Fruit fly (Drosophila melanogaster) whole organism, prepupa: Measurements from ENCODE around the gene Ak1.

ENCODE experiments used
- Blimp-1 ChIP-seq: fragments of 200-800 bp; sonication (Bioruptor generic); optimal IDR thresholded peaks from 3 replicates; lab custom pipeline; 2017; ENCODE audit warnings: missing biosample characterization, missing genetic modification characterization, mild to moderate bottlenecking, moderate library complexity, missing genetic modification reagents
- CG10669 ChIP-seq: fragments of 200-800 bp; sonication (Bioruptor generic); optimal IDR thresholded peaks from 3 replicates; lab custom pipeline; 2018; ENCODE audit warnings: missing biosample characterization, mild to moderate bottlenecking, missing genetic modification characterization, moderate library complexity
- CG11294 ChIP-seq: fragments of 200-800 bp; sonication (Bioruptor generic); IDR thresholded peaks from 2 replicates; pipeline ENCODE4 v1.3.6; 2022; ENCODE audit warnings: missing biosample characterization, missing genetic modification characterization
- CG11762 ChIP-seq: fragments of 200-800 bp; sonication (Bioruptor generic); optimal IDR thresholded peaks from 3 replicates; lab custom pipeline; 2016; ENCODE audit warnings: missing biosample characterization, missing genetic modification characterization; ENCODE audit not compliant: insufficient read depth
- CG15336 ChIP-seq: fragments of 200-800 bp; sonication (Bioruptor generic); IDR thresholded peaks from 2 replicates; pipeline ENCODE4 v1.3.6; 2022; ENCODE audit warnings: missing biosample characterization, missing genetic modification characterization
- CG1621 ChIP-seq: fragments of 200-800 bp; sonication (Bioruptor generic); optimal IDR thresholded peaks from 3 replicates; lab custom pipeline; 2018; ENCODE audit warnings: missing biosample characterization, mild to moderate bottlenecking, missing genetic modification characterization
- CG3032 ChIP-seq: fragments of 200-800 bp; optimal IDR thresholded peaks from 2 replicates; lab custom pipeline; 2019; ENCODE audit warnings: missing biosample characterization, mild to moderate bottlenecking, missing genetic modification characterization, moderate library complexity
- CG31627 ChIP-seq: fragments of 200-800 bp; sonication (Bioruptor generic); optimal IDR thresholded peaks from 3 replicates; lab custom pipeline; 2016; ENCODE audit warnings: missing biosample characterization, missing genetic modification characterization
- CG32006 ChIP-seq: fragments of 200-800 bp; sonication (Bioruptor generic); optimal IDR thresholded peaks from 3 replicates; lab custom pipeline; 2017; ENCODE audit warnings: missing biosample characterization, mild to moderate bottlenecking, missing genetic modification characterization
- CG34406 ChIP-seq: fragments of 200-800 bp; sonication (Bioruptor generic); optimal IDR thresholded peaks from 3 replicates; lab custom pipeline; 2016; ENCODE audit warnings: missing biosample characterization, missing genetic modification characterization
- CG3919 ChIP-seq: fragments of 200-800 bp; sonication (Bioruptor generic); optimal IDR thresholded peaks from 3 replicates; lab custom pipeline; 2016; ENCODE audit warnings: missing biosample characterization, missing genetic modification characterization
- CG4318 ChIP-seq: fragments of 200-800 bp; sonication (Bioruptor generic); optimal IDR thresholded peaks from 3 replicates; lab custom pipeline; 2017; ENCODE audit warnings: missing biosample characterization, mild to moderate bottlenecking, missing genetic modification characterization
- CG6792 ChIP-seq: fragments of 200-800 bp; sonication (Bioruptor generic); optimal IDR thresholded peaks from 3 replicates; lab custom pipeline; 2016; ENCODE audit warnings: missing biosample characterization, missing genetic modification characterization
- CG6854 ChIP-seq: fragments of 200-800 bp; sonication (Bioruptor generic); optimal IDR thresholded peaks from 2 replicates; lab custom pipeline; 2017; ENCODE audit warnings: missing biosample characterization, mild to moderate bottlenecking, missing genetic modification characterization
- CG7368 ChIP-seq: fragments of 200-800 bp; sonication (Bioruptor generic); optimal IDR thresholded peaks from 3 replicates; lab custom pipeline; 2016; ENCODE audit warnings: missing biosample characterization, missing genetic modification characterization
- CG8119 ChIP-seq: fragments of 200-800 bp; sonication (Bioruptor generic); IDR thresholded peaks from 3 replicates; pipeline ENCODE4 v1.3.6; 2022; ENCODE audit warnings: missing biosample characterization, missing genetic modification characterization
- CG8319 ChIP-seq: fragments of 200-800 bp; sonication (Bioruptor generic); optimal IDR thresholded peaks from 3 replicates; lab custom pipeline; 2016; ENCODE audit warnings: missing biosample characterization, missing genetic modification characterization
- CG9139 ChIP-seq: fragments of 200-800 bp; sonication (Bioruptor generic); optimal IDR thresholded peaks from 3 replicates; lab custom pipeline; 2017; ENCODE audit warnings: missing biosample characterization, mild to moderate bottlenecking, missing genetic modification characterization
- Eip75B ChIP-seq: fragments of 200-800 bp; sonication (Bioruptor generic); optimal IDR thresholded peaks from 3 replicates; lab custom pipeline; 2016; ENCODE audit warnings: missing biosample characterization, missing genetic modification characterization
- Eip93F ChIP-seq: fragments of 200-800 bp; sonication (Bioruptor generic); optimal IDR thresholded peaks from 2 replicates; lab custom pipeline; 2016; ENCODE audit warnings: missing biosample characterization, mild to moderate bottlenecking, missing genetic modification characterization
- Ets96B ChIP-seq: fragments of 200-800 bp; optimal IDR thresholded peaks from 2 replicates; lab custom pipeline; 2019; ENCODE audit warnings: missing biosample characterization, mild to moderate bottlenecking, missing genetic modification characterization, moderate library complexity
- Hr38 ChIP-seq: sonication (Bioruptor generic); optimal IDR thresholded peaks from 2 replicates; lab custom pipeline; 2016; ENCODE audit warnings: missing biosample characterization, missing genetic modification characterization
- Hr39 ChIP-seq: fragments of 200-800 bp; sonication (Bioruptor generic); optimal IDR thresholded peaks from 2 replicates; lab custom pipeline; 2016; ENCODE audit warnings: missing biosample characterization, missing genetic modification characterization
- Hr4 ChIP-seq: fragments of 200-800 bp; sonication (Bioruptor generic); optimal IDR thresholded peaks from 3 replicates; lab custom pipeline; 2016; ENCODE audit warnings: missing biosample characterization, missing genetic modification characterization
- Smox ChIP-seq: fragments of 200-800 bp; sonication (Bioruptor generic); optimal IDR thresholded peaks from 3 replicates; lab custom pipeline; 2016; ENCODE audit warnings: missing biosample characterization, missing genetic modification characterization
- Sox102F ChIP-seq: fragments of 200-800 bp; sonication (Bioruptor generic); optimal IDR thresholded peaks from 2 replicates; lab custom pipeline; 2016; ENCODE audit warnings: missing biosample characterization, mild to moderate bottlenecking, missing genetic modification characterization
- Sox14 ChIP-seq: fragments of 200-800 bp; sonication (Bioruptor generic); optimal IDR thresholded peaks from 3 replicates; lab custom pipeline; 2016; ENCODE audit warnings: missing biosample characterization, missing genetic modification characterization
- Sox15 ChIP-seq: fragments of 200-800 bp; sonication (Bioruptor generic); optimal IDR thresholded peaks from 3 replicates; lab custom pipeline; 2016; ENCODE audit warnings: missing biosample characterization, missing genetic modification characterization
- achi ChIP-seq: fragments of 200-800 bp; sonication (Bioruptor generic); optimal IDR thresholded peaks from 3 replicates; lab custom pipeline; 2016; ENCODE audit warnings: missing biosample characterization, missing genetic modification characterization
- acj6 ChIP-seq: fragments of 200-800 bp; sonication (Bioruptor generic); optimal IDR thresholded peaks from 3 replicates; lab custom pipeline; 2016; ENCODE audit warnings: missing biosample characterization, missing genetic modification characterization
- dac ChIP-seq: fragments of 200-800 bp; sonication (Bioruptor generic); optimal IDR thresholded peaks from 2 replicates; lab custom pipeline; 2017; ENCODE audit warnings: missing biosample characterization, mild to moderate bottlenecking, missing genetic modification characterization
- esn ChIP-seq: fragments of 200-800 bp; sonication (Bioruptor generic); optimal IDR thresholded peaks from 2 replicates; lab custom pipeline; 2016; ENCODE audit warnings: missing biosample characterization, mild to moderate bottlenecking, missing genetic modification characterization, moderate library complexity
- fd59A ChIP-seq: fragments of 200-800 bp; sonication (Bioruptor generic); optimal IDR thresholded peaks from 2 replicates; lab custom pipeline; 2017; ENCODE audit warnings: missing biosample characterization, mild to moderate bottlenecking, missing genetic modification characterization, missing genetic modification reagents
- fd85E ChIP-seq: fragments of 200-800 bp; sonication (Bioruptor generic); optimal IDR thresholded peaks from 3 replicates; lab custom pipeline; 2016; ENCODE audit warnings: missing biosample characterization, missing genetic modification characterization
- fkh ChIP-seq: fragments of 200-800 bp; sonication (Bioruptor generic); optimal IDR thresholded peaks from 3 replicates; lab custom pipeline; 2017; ENCODE audit warnings: missing biosample characterization, mild to moderate bottlenecking, missing genetic modification characterization, moderate library complexity
- lz ChIP-seq: fragments of 200-800 bp; sonication (Bioruptor generic); optimal IDR thresholded peaks from 3 replicates; lab custom pipeline; 2016; ENCODE audit warnings: missing biosample characterization, missing genetic modification characterization
- net ChIP-seq: fragments of 200-800 bp; sonication (Bioruptor generic); optimal IDR thresholded peaks from 3 replicates; lab custom pipeline; 2016; ENCODE audit warnings: missing biosample characterization, missing genetic modification characterization
- pdm3 ChIP-seq: fragments of 200-800 bp; sonication (Bioruptor generic); optimal IDR thresholded peaks from 3 replicates; lab custom pipeline; 2016; ENCODE audit warnings: missing biosample characterization, missing genetic modification characterization
- salr ChIP-seq, 2 experiments: fragments of 200-800 bp; sonication (Bioruptor generic); optimal IDR thresholded peaks; 3 replicates each; lab custom pipeline; 2016 to 2018; ENCODE audit warnings: missing biosample characterization in 2 of 2, missing genetic modification characterization in 2 of 2, mild to moderate bottlenecking in 1 of 2
- ss ChIP-seq, 2 experiments: fragments of 200-800 bp; sonication (Bioruptor generic); optimal IDR thresholded peaks; 2 replicates in 1 of 2; 3 replicates in 1 of 2; lab custom pipeline; 2017 to 2018; ENCODE audit warnings: mild to moderate bottlenecking in 2 of 2, missing biosample characterization in 2 of 2, missing genetic modification characterization in 2 of 2, moderate library complexity in 1 of 2
- svp ChIP-seq: fragments of 200-800 bp; sonication (Bioruptor generic); peaks from one replicate; lab custom pipeline; 2016; ENCODE audit warnings: missing biosample characterization, missing genetic modification characterization
- topi ChIP-seq: fragments of 200-800 bp; sonication (Bioruptor generic); optimal IDR thresholded peaks from 3 replicates; lab custom pipeline; 2016; ENCODE audit warnings: missing biosample characterization, missing genetic modification characterization

Ak1 gene

dm6 chr3L:12197491-12197890, 6.4 kb downstream of the Ak1 start, which contains the start of gene CG11529:
TSS of gene CG11529 (plus strand) at chr3L:12197791.
- TF ChIP-seq Hr38 (no peak), topi (GFP tag; lab: Kevin White, UChicago) (no peak), CG11762 (GFP tag; lab: Kevin White, UChicago) (no peak), CG34406 (GFP tag; lab: Kevin White, UChicago) (no peak), Eip93F (GFP tag; lab: Kevin White, UChicago) (no peak), Smox (GFP tag; lab: Kevin White, UChicago) (no peak), Eip75B (GFP tag; lab: Kevin White, UChicago) (no peak), CG31627 (GFP tag; lab: Kevin White, UChicago) (no peak), Hr39 (GFP tag; lab: Kevin White, UChicago) (no peak), CG11294 (GFP tag; lab: Robert Waterston, UW) (no peak), pdm3 (GFP tag; lab: Kevin White, UChicago) (no peak), svp (GFP tag; lab: Kevin White, UChicago) (no peak), Hr4 (GFP tag; lab: Kevin White, UChicago) (no peak), achi (GFP tag; lab: Kevin White, UChicago) (no peak), Sox102F (GFP tag; lab: Kevin White, UChicago) (no peak), CG8319 (GFP tag; lab: Kevin White, UChicago) (no peak), ss (GFP tag; optimal IDR thresholded peaks at IDR 0.05; lab: Kevin White, UChicago) (no peak), acj6 (GFP tag; lab: Kevin White, UChicago) (no peak), CG15336 (GFP tag; lab: Robert Waterston, UW) (no peak)
- TF ChIP-seq, all 60 proteins: peak for 0

DNA sequence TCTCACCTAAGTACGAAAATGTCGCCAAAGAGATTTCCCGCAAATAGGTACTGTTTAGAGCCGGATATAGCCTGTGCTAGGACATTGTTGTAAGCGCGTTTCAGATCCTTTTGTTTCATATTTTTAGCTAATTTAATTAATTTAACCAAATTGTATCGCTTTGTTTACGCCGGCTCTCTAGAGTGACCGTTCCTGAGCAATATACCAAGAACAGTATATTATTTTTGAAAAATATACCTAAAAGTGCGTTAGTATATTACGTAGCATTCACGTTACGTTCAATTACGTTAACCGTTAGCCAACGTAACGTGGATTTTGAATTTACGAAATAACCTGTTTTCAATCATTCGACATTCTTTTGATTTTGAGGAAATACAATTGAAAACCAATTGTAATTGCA, 10.4 kb downstream of the Ak1 start, which contains the start of gene thoc6:
Gene thoc6, minus strand, starts transcription at position 204 of the 400 bp plus-strand sequence.
- TF ChIP-seq fkh (GFP tag; lab: Kevin White, UChicago), result no peak
- no peak for TF ChIP-seq acj6 (GFP tag; lab: Kevin White, UChicago)
- no peak for TF ChIP-seq CG6854 (GFP tag; lab: Kevin White, UChicago)
- TF ChIP-seq CG11762 (GFP tag; lab: Kevin White, UChicago), result no peak
- no peak for TF ChIP-seq fd59A (GFP tag; lab: Kevin White, UChicago)
- TF ChIP-seq CG7368, result no peak
- TF ChIP-seq lz (GFP tag; lab: Kevin White, UChicago), result no peak
- no peak for TF ChIP-seq CG3919 (GFP tag; lab: Kevin White, UChicago)
- no peak for TF ChIP-seq Smox (GFP tag; lab: Kevin White, UChicago)
- no peak for TF ChIP-seq CG15336 (GFP tag; lab: Robert Waterston, UW)
- TF ChIP-seq Sox14 (GFP tag; lab: Kevin White, UChicago), result no peak
- no peak for TF ChIP-seq Blimp-1
- no peak for TF ChIP-seq CG4318 (GFP tag; lab: Kevin White, UChicago)
- TF ChIP-seq achi (GFP tag; lab: Kevin White, UChicago), result no peak
- TF ChIP-seq CG1621 (tag; lab: Kevin White, UChicago), result no peak
- TF ChIP-seq CG9139 (GFP tag; lab: Kevin White, UChicago), result no peak
- TF ChIP-seq Hr38, result no peak
- no peak for TF ChIP-seq CG8319 (GFP tag; lab: Kevin White, UChicago)
- no peak for TF ChIP-seq salr (GFP tag; optimal IDR thresholded peaks at IDR 0.05; lab: Kevin White, UChicago)

- TF ChIP-seq Sox14 (GFP tag; lab: Kevin White, UChicago) (no peak), net (GFP tag; lab: Kevin White, UChicago) (no peak), CG31627 (GFP tag; lab: Kevin White, UChicago) (no peak), Smox (GFP tag; lab: Kevin White, UChicago) (no peak), CG10669 (GFP tag; lab: Kevin White, UChicago) (no peak), Sox15 (GFP tag; lab: Kevin White, UChicago) (no peak), Ets96B (tag; lab: Kevin White, UChicago) (no peak), fd85E (GFP tag; lab: Kevin White, UChicago) (no peak), ss (GFP tag; optimal IDR thresholded peaks at IDR 0.05; lab: Kevin White, UChicago) (no peak), CG3032 (tag; lab: Kevin White, UChicago) (no peak), CG34406 (GFP tag; lab: Kevin White, UChicago) (no peak), lz (GFP tag; lab: Kevin White, UChicago) (no peak), CG6792 (no peak), dac (GFP tag; lab: Kevin White, UChicago) (no peak), esn (GFP tag; lab: Kevin White, UChicago) (no peak), CG32006 (GFP tag; lab: Kevin White, UChicago) (no peak), pdm3 (GFP tag; lab: Kevin White, UChicago) (no peak), Blimp-1 (no peak), CG8119 (GFP tag; lab: Robert Waterston, UW) (no peak), CG11294 (GFP tag; lab: Robert Waterston, UW) (no peak)
Observed at dm6 chr3L:12190433-12190832, 13.4 kb downstream of the Ak1 start, which contains the start of gene Est-P. TSS of gene Est-P (plus strand) at chr3L:12190733.
